Fruit fly (Drosophila melanogaster): ENCODE results near the gene kst.

kst gene

dm6 chr3L:3308676-3309613 lies 27.7 kb upstream of the kst start (continued):
- TF ChIP-seq CG8089 (GFP tag; optimal IDR thresholded peaks at IDR 0.05) (no peak), Atf6 (GFP tag; IDR thresholded peaks at IDR 0.05) (no peak), BtbVII (GFP tag; optimal IDR thresholded peaks at IDR 0.05) (no peak), pb (GFP tag; optimal IDR thresholded peaks at IDR 0.05) (no peak), z (GFP tag; IDR thresholded peaks at IDR 0.05) (no peak), trem (tag; optimal IDR thresholded peaks at IDR 0.05) (no peak), fu2 (GFP tag; optimal IDR thresholded peaks at IDR 0.05) (no peak), GATAe (GFP tag; conservative IDR thresholded peaks at IDR 0.05) (no peak; the same call in 1 of the 2 replicates), NFAT (GFP tag; IDR thresholded peaks at IDR 0.05) (no peak), her (GFP tag; optimal IDR thresholded peaks at IDR 0.05) (no peak), CG10209 (GFP tag; optimal IDR thresholded peaks at IDR 0.05) (no peak), Hr78 (GFP tag; optimal IDR thresholded peaks at IDR 0.05) (no peak), CG6765 (GFP tag; optimal IDR thresholded peaks at IDR 0.05) (peak; percentile 36), Nf-YC (tag; optimal IDR thresholded peaks at IDR 0.05) (peak; percentile 95), Dek (tag; optimal IDR thresholded peaks at IDR 0.05) (no peak), CTCF (GFP tag; optimal IDR thresholded peaks at IDR 0.05) (no peak), dmrt11E (tag; optimal IDR thresholded peaks at IDR 0.05) (no peak), danr (GFP tag; IDR thresholded peaks at IDR 0.05) (no peak), CG3065 (GFP tag; optimal IDR thresholded peaks at IDR 0.05) (no peak), chn (GFP tag; optimal IDR thresholded peaks at IDR 0.05) (no peak), Jarid2 (GFP tag; optimal IDR thresholded peaks at IDR 0.05) (no peak), jing (GFP tag; optimal IDR thresholded peaks at IDR 0.05) (no peak), CG13775 (GFP tag; optimal IDR thresholded peaks at IDR 0.05) (no peak), CG1603 (tag; optimal IDR thresholded peaks at IDR 0.05) (no peak), kni (GFP tag; optimal IDR thresholded peaks at IDR 0.05) (no peak), grn (GFP tag; optimal IDR thresholded peaks at IDR 0.05) (peak; percentile 84), Pdp1 (GFP tag; optimal IDR thresholded peaks at IDR 0.05) (peak in 1 of 2 experiments; percentile 95), CG15269 (tag; optimal IDR thresholded peaks at IDR 0.05) (no peak), Meics (GFP tag; optimal IDR thresholded peaks at IDR 0.05) (no peak), gem (tag; optimal IDR thresholded peaks at IDR 0.05) (no peak), Elba2 (GFP tag; optimal IDR thresholded peaks at IDR 0.05) (no peak), sima (GFP tag; optimal IDR thresholded peaks at IDR 0.05) (no peak), en (GFP tag; optimal IDR thresholded peaks at IDR 0.05) (no peak), CG3726 (GFP tag; IDR thresholded peaks at IDR 0.05) (no peak), C15 (GFP tag; IDR thresholded peaks at IDR 0.05) (no peak), HmgZ (tag; optimal IDR thresholded peaks at IDR 0.05) (no peak), CG15696 (tag; optimal IDR thresholded peaks at IDR 0.05) (no peak), wdn (GFP tag; IDR thresholded peaks at IDR 0.05) (no peak), lab (GFP tag; optimal IDR thresholded peaks at IDR 0.05) (peak; percentile 34), peb (GFP tag; IDR thresholded peaks at IDR 0.05) (no peak), knrl (GFP tag; IDR thresholded peaks at IDR 0.05; ENCODE audit: partially characterized antibody) (no peak), CG13123 (GFP tag; optimal IDR thresholded peaks at IDR 0.05) (no peak), tx (GFP tag; optimal IDR thresholded peaks at IDR 0.05) (no peak), phol (tag; optimal IDR thresholded peaks at IDR 0.05) (no peak), CG6254 (GFP tag; optimal IDR thresholded peaks at IDR 0.05) (no peak), CG3281 (GFP tag; optimal IDR thresholded peaks at IDR 0.05) (no peak), CG13296 (GFP tag; optimal IDR thresholded peaks at IDR 0.05) (peak; percentile 24), CG2116 (GFP tag; optimal IDR thresholded peaks at IDR 0.05) (no peak), sc (optimal IDR thresholded peaks at IDR 0.05) (no peak), sc (GFP tag; optimal IDR thresholded peaks at IDR 0.05) (no peak)
